Fruit fly (Drosophila melanogaster): ENCODE measurements around the gene fax.
A peak's percentile ranks its signal among the peaks of the same experiment; 100 is the strongest.

Gene fax

dm6 chr3L:16377768-16378764, 33.6 kb downstream of the fax start, which contains the start of gene roq:
Gene roq, minus strand, starts transcription at chr3L:16378566.
- TF ChIP-seq CG7368 (GFP tag; optimal IDR thresholded peaks at IDR 0.05) (no peak), Blimp-1 (GFP tag; optimal IDR thresholded peaks at IDR 0.05) (peak; percentile 89), Sox14 (GFP tag; optimal IDR thresholded peaks at IDR 0.05) (peak; percentile 76), CG6163 (GFP tag; IDR thresholded peaks at IDR 0.05) (no peak), CG3032 (tag; optimal IDR thresholded peaks at IDR 0.05) (peak; percentile 10), CG3919 (GFP tag; optimal IDR thresholded peaks at IDR 0.05) (no peak), CG11294 (GFP tag; IDR thresholded peaks at IDR 0.05) (no peak), topi (GFP tag; optimal IDR thresholded peaks at IDR 0.05) (no peak), CG8319 (GFP tag; optimal IDR thresholded peaks at IDR 0.05) (no peak), CG4318 (GFP tag; optimal IDR thresholded peaks at IDR 0.05) (no peak), salr (GFP tag; optimal IDR thresholded peaks at IDR 0.05) (no peak), eg (GFP tag; IDR thresholded peaks at IDR 0.05) (no peak), CG9139 (GFP tag; optimal IDR thresholded peaks at IDR 0.05) (no peak), CG6854 (GFP tag; optimal IDR thresholded peaks at IDR 0.05) (no peak), Lpt (GFP tag; optimal IDR thresholded peaks at IDR 0.05) (peak; percentile 9), Eip78C (GFP tag) (peak; percentile 79), cyc (GFP tag; optimal IDR thresholded peaks at IDR 0.05) (no peak), CG11762 (GFP tag; optimal IDR thresholded peaks at IDR 0.05; ENCODE audit: insufficient read depth) (no peak), CG1621 (tag; optimal IDR thresholded peaks at IDR 0.05) (no peak), CG15336 (GFP tag; IDR thresholded peaks at IDR 0.05) (no peak), fd85E (GFP tag; optimal IDR thresholded peaks at IDR 0.05) (no peak), Hr38 (GFP tag; optimal IDR thresholded peaks at IDR 0.05) (no peak), CG32006 (GFP tag; optimal IDR thresholded peaks at IDR 0.05) (no peak), Smox (GFP tag; optimal IDR thresholded peaks at IDR 0.05) (no peak), dsx (GFP tag; optimal IDR thresholded peaks at IDR 0.05; ENCODE audit: poor library complexity, severe bottlenecking) (no peak), vri (GFP tag; optimal IDR thresholded peaks at IDR 0.05) (no peak), CG10631 (GFP tag; optimal IDR thresholded peaks at IDR 0.05) (no peak), CG6808 (GFP tag; optimal IDR thresholded peaks at IDR 0.05) (no peak), Gug (GFP tag; IDR thresholded peaks at IDR 0.05) (no peak), spab (GFP tag; optimal IDR thresholded peaks at IDR 0.05) (no peak), CG6792 (GFP tag; optimal IDR thresholded peaks at IDR 0.05) (no peak), CG11902 (GFP tag; optimal IDR thresholded peaks at IDR 0.05) (no peak), Eip75B (GFP tag; optimal IDR thresholded peaks at IDR 0.05) (no peak), esn (GFP tag; optimal IDR thresholded peaks at IDR 0.05) (peak; percentile 4), pdm3 (GFP tag; optimal IDR thresholded peaks at IDR 0.05) (no peak), CG6276 (GFP tag; optimal IDR thresholded peaks at IDR 0.05) (no peak), Ets21C (GFP tag; optimal IDR thresholded peaks at IDR 0.05) (no peak), fkh (GFP tag; optimal IDR thresholded peaks at IDR 0.05) (no peak), Ets96B (tag; optimal IDR thresholded peaks at IDR 0.05) (no peak), CG31627 (GFP tag; optimal IDR thresholded peaks at IDR 0.05) (no peak), CG34406 (GFP tag; optimal IDR thresholded peaks at IDR 0.05) (no peak), CG8119 (GFP tag; IDR thresholded peaks at IDR 0.05) (no peak), CG16779 (tag; optimal IDR thresholded peaks at IDR 0.05) (no peak), lz (GFP tag; optimal IDR thresholded peaks at IDR 0.05) (peak; percentile 1), CG10669 (GFP tag; optimal IDR thresholded peaks at IDR 0.05) (no peak), Met (GFP tag; optimal IDR thresholded peaks at IDR 0.05) (no peak), Eip93F (GFP tag; optimal IDR thresholded peaks at IDR 0.05) (peak; percentile 51), Hr39 (GFP tag; optimal IDR thresholded peaks at IDR 0.05) (no peak), CG8632 (GFP tag; optimal IDR thresholded peaks at IDR 0.05) (no peak), dac (GFP tag; optimal IDR thresholded peaks at IDR 0.05) (no peak), OdsH (GFP tag; optimal IDR thresholded peaks at IDR 0.05) (no peak)
